Worm (Caenorhabditis elegans): ENCODE measurements around the gene cut-3.

cut-3 gene

DNA sequence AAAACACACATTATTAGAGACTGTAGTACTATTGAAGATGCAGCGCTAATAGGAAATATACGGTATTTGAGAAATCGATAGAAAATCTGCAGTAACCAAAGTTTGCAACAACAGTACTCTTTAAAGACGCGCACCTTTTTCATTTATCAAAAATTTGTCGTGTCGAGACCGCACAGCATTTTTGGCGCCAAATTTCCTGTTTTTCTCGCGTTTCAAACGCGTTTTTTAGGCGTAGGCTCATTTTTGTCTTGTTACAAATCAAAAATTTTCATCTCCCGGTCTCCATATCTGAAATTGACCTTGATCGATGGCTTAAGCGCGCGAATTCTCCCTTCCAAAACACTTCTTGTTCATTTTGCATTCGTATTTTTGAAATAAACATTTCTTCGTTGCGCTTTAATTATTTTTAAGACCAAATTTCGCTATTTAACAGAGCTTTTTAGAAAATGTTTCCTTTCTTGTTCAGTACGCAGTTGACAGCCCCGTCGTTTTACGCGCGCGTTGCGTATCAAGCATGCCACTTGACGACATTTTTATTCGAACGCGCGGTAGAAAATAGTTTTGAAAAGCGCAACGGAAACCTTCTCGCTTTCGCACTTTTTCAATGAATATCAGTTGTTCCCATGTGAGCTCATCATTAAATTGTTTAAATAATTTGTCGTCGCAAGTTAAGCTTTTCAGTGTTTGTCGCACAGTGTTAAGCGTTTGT, 10.2 kb upstream of the cut-3 start:
- TF ChIP-seq daf-12 (tag; optimal IDR thresholded peaks at IDR 0.05) (no peak), skn-1 (tag; optimal IDR thresholded peaks at IDR 0.05) (no peak), aly-2 (tag; optimal IDR thresholded peaks at IDR 0.05) (no peak), lsy-12 (tag; optimal IDR thresholded peaks at IDR 0.05) (no peak), elt-3 (tag; optimal IDR thresholded peaks at IDR 0.05) (no peak), egl-5 (tag; optimal IDR thresholded peaks at IDR 0.05) (no peak), nhr-23 (tag; optimal IDR thresholded peaks at IDR 0.05) (no peak), R02D3.7 (tag; optimal IDR thresholded peaks at IDR 0.05) (no peak), nhr-43 (tag; optimal IDR thresholded peaks at IDR 0.05; ENCODE audit: poor library complexity, severe bottlenecking) (no peak), nhr-28 (tag; optimal IDR thresholded peaks at IDR 0.05) (no peak), sea-2 (GFP tag; optimal IDR thresholded peaks at IDR 0.05) (no peak), jun-1 (tag; optimal IDR thresholded peaks at IDR 0.05) (no peak), ceh-28 (tag; optimal IDR thresholded peaks at IDR 0.05) (no peak), nhr-11 (tag; optimal IDR thresholded peaks at IDR 0.05) (no peak), ztf-4 (tag; optimal IDR thresholded peaks at IDR 0.05) (no peak), elt-2 (tag; optimal IDR thresholded peaks at IDR 0.05) (no peak), nhr-77 (tag; optimal IDR thresholded peaks at IDR 0.05) (no peak), lin-39 (tag; optimal IDR thresholded peaks at IDR 0.05) (no peak)

DNA sequence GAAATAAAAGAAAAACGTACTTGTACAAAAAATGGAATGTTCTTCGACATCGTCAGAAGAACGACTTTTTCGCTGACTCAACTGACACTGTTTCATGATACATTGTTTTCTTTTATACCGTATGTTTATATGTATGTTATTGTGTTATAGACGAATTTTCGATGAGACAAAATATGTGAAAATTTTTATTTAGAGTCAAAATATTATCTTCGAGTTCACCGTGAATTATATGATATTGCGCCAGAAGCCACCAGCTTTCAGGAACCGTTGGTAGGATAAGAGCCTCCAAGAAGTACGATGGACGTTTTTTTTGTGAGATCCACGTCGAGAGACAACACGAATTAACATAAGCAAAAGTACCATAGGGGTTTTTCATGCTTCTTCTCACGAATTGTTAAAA, 9.5 kb upstream of the cut-3 start, which contains the start of gene F22B5.6:
Gene F22B5.6 (minus strand): TSS at position 101 of the 400 bp plus-strand sequence.
- TF ChIP-seq unc-62 (GFP tag; optimal IDR thresholded peaks at IDR 0.05) (no peak), eor-1 (tag; optimal IDR thresholded peaks at IDR 0.05) (no peak), nhr-237 (tag; optimal IDR thresholded peaks at IDR 0.05) (no peak), ceh-82 (tag; optimal IDR thresholded peaks at IDR 0.05) (no peak), pha-4 (tag; optimal IDR thresholded peaks at IDR 0.05) (no peak), nhr-77 (tag; optimal IDR thresholded peaks at IDR 0.05) (no peak), elt-2 (tag; optimal IDR thresholded peaks at IDR 0.05) (no peak), lsy-12 (tag; optimal IDR thresholded peaks at IDR 0.05) (no peak), egl-27 (tag; optimal IDR thresholded peaks at IDR 0.05) (no peak), ztf-11 (tag; optimal IDR thresholded peaks at IDR 0.05) (no peak), fkh-10 (GFP tag; optimal IDR thresholded peaks at IDR 0.05) (no peak), R02D3.7 (tag; optimal IDR thresholded peaks at IDR 0.05) (no peak), lin-15B (tag; optimal IDR thresholded peaks at IDR 0.05) (no peak), ztf-4 (tag; optimal IDR thresholded peaks at IDR 0.05) (no peak)

DNA sequence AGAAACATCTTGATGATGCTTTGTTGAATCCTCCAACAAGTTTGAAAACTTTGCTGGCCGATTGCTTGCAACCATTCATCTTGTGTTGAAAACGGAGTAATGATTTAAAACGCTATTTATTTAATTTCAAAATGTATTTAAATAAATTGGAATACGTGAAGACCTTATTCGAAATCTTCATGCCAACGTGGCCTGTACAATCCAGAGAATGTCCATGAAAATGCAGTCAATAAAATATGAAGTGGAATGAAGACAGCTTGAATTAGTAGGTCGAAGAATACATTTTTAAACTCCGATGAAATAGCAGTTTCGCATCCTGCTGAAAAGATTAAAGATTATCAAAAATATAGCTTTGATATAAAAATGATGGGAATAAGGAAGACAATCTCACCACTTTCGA, 7.9 kb upstream of the cut-3 start, which contains the start of gene F22B5.5:
Gene F22B5.5 (minus strand): TSS at position 101 of the 400 bp plus-strand sequence.
- no peak for TF ChIP-seq pqm-1 (tag; optimal IDR thresholded peaks at IDR 0.05)
- TF ChIP-seq nhr-23 (tag; optimal IDR thresholded peaks at IDR 0.05) = no peak
- TF ChIP-seq nhr-25 (tag; optimal IDR thresholded peaks at IDR 0.05) = no peak
- TF ChIP-seq nhr-237 (tag; optimal IDR thresholded peaks at IDR 0.05) = no peak
- no peak for TF ChIP-seq eor-1 (tag; optimal IDR thresholded peaks at IDR 0.05)
- no peak for TF ChIP-seq ztf-4 (tag; optimal IDR thresholded peaks at IDR 0.05)
- no peak for TF ChIP-seq nhr-28 (tag; optimal IDR thresholded peaks at IDR 0.05)
- TF ChIP-seq lin-15B (tag; optimal IDR thresholded peaks at IDR 0.05) = no peak
- TF ChIP-seq zag-1 (tag; optimal IDR thresholded peaks at IDR 0.05) = no peak
- no peak for TF ChIP-seq nfya-1 (tag; optimal IDR thresholded peaks at IDR 0.05; ENCODE audit: insufficient read depth)
- TF ChIP-seq jun-1 (tag; optimal IDR thresholded peaks at IDR 0.05) = no peak
- no peak for TF ChIP-seq aly-2 (tag; optimal IDR thresholded peaks at IDR 0.05)
- no peak for TF ChIP-seq ceh-28 (tag; optimal IDR thresholded peaks at IDR 0.05)
- no peak for TF ChIP-seq ceh-9 (tag; optimal IDR thresholded peaks at IDR 0.05)
- TF ChIP-seq snpc-4 (tag; optimal IDR thresholded peaks at IDR 0.05) = no peak
- TF ChIP-seq nhr-67 (tag; optimal IDR thresholded peaks at IDR 0.05) = no peak
- TF ChIP-seq pha-4 (tag; optimal IDR thresholded peaks at IDR 0.05) = no peak
- no peak for TF ChIP-seq elt-1 (tag; optimal IDR thresholded peaks at IDR 0.05)
- TF ChIP-seq nhr-76 (tag; optimal IDR thresholded peaks at IDR 0.05) = no peak
- TF ChIP-seq nhr-77 (tag; optimal IDR thresholded peaks at IDR 0.05) = no peak

DNA sequence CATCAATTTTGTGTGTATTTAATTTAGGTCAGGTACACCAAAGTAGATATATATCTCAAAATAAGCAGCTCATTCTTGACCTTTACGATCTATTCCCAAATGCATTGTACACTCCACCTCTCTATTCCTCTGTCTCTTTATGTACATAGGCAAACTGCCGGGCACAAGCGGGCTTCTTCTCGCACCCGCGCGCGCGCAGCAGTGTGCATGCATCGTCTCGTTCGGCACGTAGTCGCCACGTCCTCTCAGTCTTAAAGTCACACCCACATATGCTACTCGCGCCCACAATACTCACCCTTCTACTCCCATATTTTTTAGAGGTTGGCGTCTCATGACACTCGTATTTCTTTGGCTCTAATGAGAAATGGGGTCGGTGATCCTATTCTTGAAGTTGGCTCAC, 4.8 kb upstream of the cut-3 start:
- TF ChIP-seq lin-39 (tag; optimal IDR thresholded peaks at IDR 0.05) (peak; percentile 90), fkh-2 (tag; optimal IDR thresholded peaks at IDR 0.05) (no peak), skn-1 (tag; optimal IDR thresholded peaks at IDR 0.05) (no peak), pha-4 (tag; optimal IDR thresholded peaks at IDR 0.05) (peak; percentile 73)
